Worm (Caenorhabditis elegans) whole organism, L4 larva: ENCODE data around the gene ceh-51.
A peak's percentile ranks its signal among the peaks of the same experiment; 100 is the strongest.

Experiments used
- F10B5.3 ChIP-seq: sonication (generic microtip); optimal IDR thresholded peaks from 2 replicates; lab custom pipeline; 2016; ENCODE audit warnings: mild to moderate bottlenecking, missing genetic modification characterization, missing compliant biosample characterization
- Y105C5A.15 ChIP-seq: fragments of 200-800 bp; sonication (Bioruptor generic); IDR thresholded peaks from 2 replicates; pipeline ENCODE4 v1.3.6; 2022; ENCODE audit warnings: missing genetic modification characterization, missing compliant biosample characterization
- Y5F2A.4 ChIP-seq: fragments of 200-800 bp; sonication (Bioruptor generic); optimal IDR thresholded peaks from 2 replicates; lab custom pipeline; 2018; ENCODE audit warnings: mild to moderate bottlenecking, missing genetic modification characterization, missing compliant biosample characterization
- ZK546.5 ChIP-seq, 2 experiments: sonication (generic microtip); optimal IDR thresholded peaks; 2 replicates each; lab custom pipeline; 2017; ENCODE audit warnings: missing biosample characterization in 2 of 2, missing genetic modification characterization in 2 of 2
- aha-1 ChIP-seq: fragments of 150-350 bp; peaks from one replicate; lab custom pipeline; 2014; ENCODE audit warnings: missing biosample characterization, missing genetic modification characterization
- ceh-32 ChIP-seq: sonication (generic microtip); optimal IDR thresholded peaks from 2 replicates; lab custom pipeline; 2016; ENCODE audit warnings: mild to moderate bottlenecking, missing genetic modification characterization, missing compliant biosample characterization; ENCODE audit not compliant: poor library complexity
- ceh-82 ChIP-seq: sonication (generic microtip); optimal IDR thresholded peaks from 2 replicates; lab custom pipeline; 2017; ENCODE audit warnings: missing biosample characterization, missing genetic modification characterization
- dmd-6 ChIP-seq: fragments of 200-800 bp; sonication (Bioruptor generic); IDR thresholded peaks from 2 replicates; pipeline ENCODE4 v1.3.6; 2022; ENCODE audit warnings: missing genetic modification reagents, missing genetic modification characterization, missing compliant biosample characterization
- duxl-1 ChIP-seq: sonication (generic microtip); optimal IDR thresholded peaks from 2 replicates; lab custom pipeline; 2016; ENCODE audit warnings: mild to moderate bottlenecking, missing genetic modification characterization, moderate library complexity, missing compliant biosample characterization; ENCODE audit not compliant: poor library complexity
- dve-1 ChIP-seq: sonication (generic microtip); optimal IDR thresholded peaks from 2 replicates; lab custom pipeline; 2017; ENCODE audit warnings: antibody characterized with exemption, mild to moderate bottlenecking, missing genetic modification characterization, missing compliant biosample characterization; ENCODE audit not compliant: insufficient read depth
- egl-27 ChIP-seq: sonication (generic microtip); optimal IDR thresholded peaks from 3 replicates; lab custom pipeline; 2017; ENCODE audit warnings: missing biosample characterization, missing genetic modification reagents, missing genetic modification characterization
- hlh-11 ChIP-seq: fragments of 200-800 bp; sonication (Bioruptor generic); optimal IDR thresholded peaks from 2 replicates; lab custom pipeline; 2018; ENCODE audit warnings: mild to moderate bottlenecking, missing genetic modification characterization, missing compliant biosample characterization
- hlh-30 ChIP-seq: sonication (generic microtip); optimal IDR thresholded peaks from 2 replicates; lab custom pipeline; 2017; ENCODE audit warnings: antibody characterized with exemption, mild to moderate bottlenecking, missing genetic modification characterization, missing compliant biosample characterization; ENCODE audit not compliant: insufficient read depth
- hmg-1.1 ChIP-seq: fragments of 200-800 bp; sonication (Bioruptor generic); IDR thresholded peaks from 2 replicates; pipeline ENCODE4 v1.3.6; 2022; ENCODE audit warnings: missing genetic modification reagents, missing genetic modification characterization, missing compliant biosample characterization
- lim-7 ChIP-seq: fragments of 200-800 bp; sonication (Bioruptor generic); IDR thresholded peaks from 2 replicates; pipeline ENCODE4 v1.3.6; 2022; ENCODE audit warnings: missing genetic modification characterization, missing compliant biosample characterization
- lin-1 ChIP-seq: fragments of 200-800 bp; sonication (Bioruptor generic); IDR thresholded peaks from 2 replicates; pipeline ENCODE4 v1.3.6; 2022; ENCODE audit warnings: missing genetic modification reagents, missing genetic modification characterization, missing compliant biosample characterization
- lin-15B ChIP-seq: fragments of 150-350 bp; sonication (generic microtip); optimal IDR thresholded peaks from 3 replicates; lab custom pipeline; 2014; ENCODE audit warnings: missing biosample characterization, missing genetic modification characterization
- lin-29 ChIP-seq: fragments of 200-800 bp; sonication (Bioruptor generic); IDR thresholded peaks from 2 replicates; pipeline ENCODE4 v1.3.6; 2022; ENCODE audit warnings: missing genetic modification reagents, missing genetic modification characterization, missing compliant biosample characterization
- lin-38 ChIP-seq: fragments of 200-800 bp; sonication (Bioruptor generic); IDR thresholded peaks from 2 replicates; pipeline ENCODE4 v1.3.6; 2022; ENCODE audit warnings: missing genetic modification reagents, missing genetic modification characterization, missing compliant biosample characterization
- lin-39 ChIP-seq: fragments of 150-350 bp; optimal IDR thresholded peaks from 2 replicates; lab custom pipeline; 2014; ENCODE audit warnings: missing biosample characterization, missing genetic modification reagents, missing genetic modification characterization
- lir-3 ChIP-seq: sonication (generic microtip); optimal IDR thresholded peaks from 2 replicates; lab custom pipeline; 2016; ENCODE audit warnings: mild to moderate bottlenecking, missing genetic modification characterization, missing compliant biosample characterization
- lsy-2 ChIP-seq, 2 experiments: fragments of 150-350 bp in 1 of 2; sonication (generic microtip) in 1 of 2; optimal IDR thresholded peaks; 2 replicates each; lab custom pipeline; 2014 to 2017; ENCODE audit warnings: missing biosample characterization in 2 of 2, missing genetic modification characterization in 2 of 2
- madf-5 ChIP-seq, 2 experiments: fragments of 200-800 bp; sonication (Bioruptor generic); IDR thresholded peaks; 2 replicates each; pipeline ENCODE4 v1.3.6; 2022; ENCODE audit warnings: missing compliant biosample characterization in 2 of 2, missing genetic modification characterization in 2 of 2
- madf-9 ChIP-seq: fragments of 200-800 bp; sonication (Bioruptor generic); conservative IDR thresholded peaks from 2 replicates; pipeline ENCODE4 v1.3.6; 2022; ENCODE audit warnings: missing genetic modification reagents, missing genetic modification characterization, missing compliant biosample characterization
- mdl-1 ChIP-seq, 2 experiments: fragments of 150-350 bp in 1 of 2; sonication (generic microtip) in 1 of 2; optimal IDR thresholded peaks; 2 replicates each; lab custom pipeline; 2014 to 2017; ENCODE audit warnings: missing biosample characterization in 2 of 2, missing genetic modification characterization in 2 of 2
- mxl-2 ChIP-seq: fragments of 200-800 bp; sonication (Bioruptor generic); conservative IDR thresholded peaks from 2 replicates; pipeline ENCODE4 v1.3.6; 2022; ENCODE audit warnings: missing genetic modification reagents, missing genetic modification characterization, missing compliant biosample characterization
- mxl-3 ChIP-seq: fragments of 200-800 bp; sonication (Bioruptor generic); optimal IDR thresholded peaks from 2 replicates; lab custom pipeline; 2018; ENCODE audit warnings: mild to moderate bottlenecking, missing genetic modification characterization, missing compliant biosample characterization
- nhr-10 ChIP-seq: fragments of 150-350 bp; optimal IDR thresholded peaks from 2 replicates; lab custom pipeline; 2014; ENCODE audit warnings: missing biosample characterization, missing genetic modification characterization
- nhr-102 ChIP-seq: sonication (generic microtip); optimal IDR thresholded peaks from 2 replicates; lab custom pipeline; 2016; ENCODE audit warnings: mild to moderate bottlenecking, missing genetic modification characterization, moderate library complexity, missing compliant biosample characterization
- nhr-28 ChIP-seq: fragments of 150-350 bp; optimal IDR thresholded peaks from 2 replicates; lab custom pipeline; 2014; ENCODE audit warnings: missing biosample characterization, missing genetic modification characterization
- nhr-41 ChIP-seq: fragments of 200-800 bp; sonication (Bioruptor generic); IDR thresholded peaks from 2 replicates; pipeline ENCODE4 v1.3.6; 2022; ENCODE audit warnings: missing genetic modification reagents, missing genetic modification characterization, missing compliant biosample characterization
- nhr-48 ChIP-seq: sonication (generic microtip); optimal IDR thresholded peaks from 2 replicates; lab custom pipeline; 2016; ENCODE audit warnings: mild to moderate bottlenecking, missing genetic modification characterization, missing compliant biosample characterization
- nhr-6 ChIP-seq: fragments of 150-350 bp; optimal IDR thresholded peaks from 2 replicates; lab custom pipeline; 2014; ENCODE audit warnings: missing biosample characterization, missing genetic modification characterization
- nhr-76 ChIP-seq: fragments of 150-350 bp; optimal IDR thresholded peaks from 2 replicates; lab custom pipeline; 2014; ENCODE audit warnings: missing biosample characterization, missing genetic modification characterization
- nhr-77 ChIP-seq: fragments of 150-350 bp; optimal IDR thresholded peaks from 2 replicates; lab custom pipeline; 2014; ENCODE audit warnings: missing biosample characterization, missing genetic modification characterization
- php-3 ChIP-seq: fragments of 200-800 bp; sonication (Bioruptor generic); IDR thresholded peaks from 2 replicates; pipeline ENCODE4 v1.3.6; 2022; ENCODE audit warnings: missing genetic modification reagents, missing genetic modification characterization, missing compliant biosample characterization
- rbr-2 ChIP-seq: sonication (generic microtip); optimal IDR thresholded peaks from 2 replicates; lab custom pipeline; 2016; ENCODE audit warnings: missing genotype, missing genetic modification characterization, missing compliant biosample characterization
- saeg-2 ChIP-seq: fragments of 200-800 bp; sonication (Bioruptor generic); IDR thresholded peaks from 2 replicates; pipeline ENCODE4 v1.3.6; 2022; ENCODE audit warnings: missing genetic modification reagents, missing genetic modification characterization, missing compliant biosample characterization
- sdz-12 ChIP-seq: fragments of 200-800 bp; sonication (Bioruptor generic); optimal IDR thresholded peaks from 2 replicates; lab custom pipeline; 2018; ENCODE audit warnings: mild to moderate bottlenecking, missing genetic modification characterization, missing compliant biosample characterization
- skn-1 ChIP-seq: fragments of 150-350 bp; optimal IDR thresholded peaks from 2 replicates; lab custom pipeline; 2014; ENCODE audit warnings: missing biosample characterization, missing genetic modification characterization
- snpc-1.2 ChIP-seq: fragments of 200-800 bp; sonication (Bioruptor generic); IDR thresholded peaks from 2 replicates; pipeline ENCODE4 v1.3.6; 2022; ENCODE audit warnings: missing genetic modification reagents, missing genetic modification characterization, missing compliant biosample characterization
- snpc-4 ChIP-seq: fragments of 150-350 bp; optimal IDR thresholded peaks from 2 replicates; lab custom pipeline; 2014; ENCODE audit warnings: missing biosample characterization, missing genetic modification characterization
- spr-1 ChIP-seq: sonication (generic microtip); optimal IDR thresholded peaks from 2 replicates; lab custom pipeline; 2016; ENCODE audit warnings: mild to moderate bottlenecking, missing genetic modification characterization, missing compliant biosample characterization
- spr-3 ChIP-seq: fragments of 200-800 bp; sonication (Bioruptor generic); optimal IDR thresholded peaks from 2 replicates; lab custom pipeline; 2018; ENCODE audit warnings: mild to moderate bottlenecking, missing genetic modification characterization, missing compliant biosample characterization
- unc-130 ChIP-seq: sonication (generic microtip); optimal IDR thresholded peaks from 2 replicates; lab custom pipeline; 2016; ENCODE audit warnings: missing genetic modification reagents, missing genetic modification characterization, missing compliant biosample characterization
- unc-39 ChIP-seq: sonication (generic microtip); optimal IDR thresholded peaks from 2 replicates; lab custom pipeline; 2017; ENCODE audit warnings: missing biosample characterization, missing genetic modification characterization
- vab-7 ChIP-seq: fragments of 200-800 bp; sonication (Bioruptor generic); IDR thresholded peaks from 2 replicates; pipeline ENCODE4 v1.3.6; 2022; ENCODE audit warnings: missing genetic modification reagents, missing genetic modification characterization, missing compliant biosample characterization
- zag-1 ChIP-seq: fragments of 150-350 bp; optimal IDR thresholded peaks from 2 replicates; lab custom pipeline; 2014; ENCODE audit warnings: missing biosample characterization, missing genetic modification characterization
- zfp-2 ChIP-seq: sonication (generic microtip); optimal IDR thresholded peaks from 2 replicates; lab custom pipeline; 2016; ENCODE audit warnings: mild to moderate bottlenecking, missing genetic modification characterization, missing compliant biosample characterization
- zip-11 ChIP-seq: fragments of 200-800 bp; sonication (Bioruptor generic); IDR thresholded peaks from 2 replicates; pipeline ENCODE4 v1.3.6; 2022; ENCODE audit warnings: missing genetic modification characterization, missing compliant biosample characterization
- zip-2 ChIP-seq: fragments of 150-350 bp; optimal IDR thresholded peaks from 2 replicates; lab custom pipeline; 2014; ENCODE audit warnings: missing biosample characterization, missing genetic modification characterization

ceh-51 gene

DNA sequence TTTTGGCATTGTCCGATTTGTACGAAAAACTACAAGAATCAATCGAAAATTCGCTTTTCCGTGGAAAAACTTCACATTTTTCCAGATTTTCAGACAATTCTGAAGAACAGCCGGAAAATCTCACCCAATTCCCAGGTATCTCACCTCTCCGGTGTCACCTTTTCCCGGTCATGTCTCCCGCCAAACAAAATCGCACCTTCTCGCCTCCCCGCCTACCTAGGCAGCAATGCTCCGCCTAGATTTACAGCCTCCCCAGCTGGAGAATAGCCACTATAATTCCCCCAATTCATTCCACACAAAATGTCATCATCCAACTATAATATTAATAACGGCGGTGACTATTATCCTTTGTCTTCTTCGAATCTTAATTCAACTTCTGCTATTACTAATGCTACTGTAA is at the start of gene ceh-51:
ceh-51 (plus strand) TSS at position 301 of the 400 bp plus-strand sequence.
- no peak for TF ChIP-seq skn-1 (tag; lab: Kevin White, UChicago)
- TF ChIP-seq duxl-1, result no peak
- TF ChIP-seq lir-3 (tag; lab: Kevin White, UChicago), result no peak
- TF ChIP-seq saeg-2 (GFP tag; lab: Robert Waterston, UW), result no peak
- no peak for TF ChIP-seq ceh-82 (tag; lab: Kevin White, UChicago)
- no peak for TF ChIP-seq lin-15B
- no peak for TF ChIP-seq unc-39 (tag; lab: Kevin White, UChicago)
- TF ChIP-seq spr-3 (GFP tag; lab: Kevin White, UChicago), result no peak
- no peak for TF ChIP-seq zip-2 (tag; lab: Kevin White, UChicago)
- TF ChIP-seq spr-1 (tag; lab: Kevin White, UChicago), result no peak
- no peak for TF ChIP-seq lin-38 (GFP tag; lab: Robert Waterston, UW)
- no peak for TF ChIP-seq zfp-2 (tag; lab: Kevin White, UChicago)
- no peak for TF ChIP-seq rbr-2 (tag; lab: Kevin White, UChicago)
- no peak for TF ChIP-seq zip-11
- no peak for TF ChIP-seq ZK546.5 (tag; optimal IDR thresholded peaks at IDR 0.05; lab: Kevin White, UChicago)
- no peak for TF ChIP-seq dmd-6 (GFP tag; lab: Robert Waterston, UW)
- no peak for TF ChIP-seq mxl-3 (GFP tag; lab: Kevin White, UChicago)

DNA sequence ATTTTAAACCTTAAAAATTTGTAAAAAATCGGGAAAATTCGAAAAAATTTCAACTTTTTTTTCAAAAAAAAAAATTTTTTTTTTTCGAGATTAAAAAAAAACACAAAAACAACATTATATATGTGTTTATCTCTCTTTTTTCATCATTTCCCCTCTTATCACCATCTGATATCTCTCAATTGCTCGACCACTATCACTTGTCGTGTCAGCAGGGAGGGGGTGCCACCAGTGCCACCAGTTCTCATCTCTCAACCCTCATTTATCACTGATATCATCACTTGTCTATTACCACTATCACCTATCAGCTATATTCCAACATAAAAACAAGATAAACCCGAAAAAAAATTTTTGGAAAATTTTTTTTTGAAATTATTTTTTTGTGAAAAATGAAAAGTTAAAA is 47.5 kb upstream of the ceh-51 start:
- TF ChIP-seq hlh-30 (peak; percentile 44), snpc-4 (tag; lab: Kevin White, UChicago) (no peak), ceh-32 (tag; lab: Kevin White, UChicago) (no peak), nhr-48 (tag; lab: Kevin White, UChicago) (peak; percentile 32), lin-29 (no peak), sdz-12 (GFP tag; lab: Kevin White, UChicago) (no peak), nhr-41 (GFP tag; lab: Robert Waterston, UW) (no peak), mxl-2 (GFP tag; lab: Robert Waterston, UW) (no peak), nhr-10 (tag; lab: Kevin White, UChicago) (no peak), nhr-28 (tag; lab: Kevin White, UChicago) (peak; percentile 30), nhr-77 (tag; lab: Kevin White, UChicago) (no peak), lim-7 (GFP tag; lab: Robert Waterston, UW) (no peak), mdl-1 (tag; optimal IDR thresholded peaks at IDR 0.05; lab: Kevin White, UChicago) (no peak), Y5F2A.4 (GFP tag; lab: Kevin White, UChicago) (no peak), nhr-6 (tag; lab: Kevin White, UChicago) (no peak), lin-39 (no peak), dve-1 (peak; percentile 68), unc-130 (GFP tag; lab: Kevin White, UChicago) (no peak), snpc-1.2 (GFP tag; lab: Robert Waterston, UW) (no peak), zfp-2 (tag; lab: Kevin White, UChicago) (no peak), lsy-2 (tag; optimal IDR thresholded peaks at IDR 0.05; lab: Kevin White, UChicago) (peak in 1 of 2 experiments; percentile 34), hlh-11 (tag; lab: Kevin White, UChicago) (peak; percentile 75), aha-1 (no peak), F10B5.3 (tag; lab: Kevin White, UChicago) (no peak), rbr-2 (tag; lab: Kevin White, UChicago) (no peak), nhr-76 (tag; lab: Kevin White, UChicago) (no peak), hmg-1.1 (GFP tag; lab: Robert Waterston, UW) (no peak), madf-5 (GFP tag; IDR thresholded peaks at IDR 0.05; lab: Robert Waterston, UW) (no peak), Y105C5A.15 (GFP tag; lab: Robert Waterston, UW) (no peak), saeg-2 (GFP tag; lab: Robert Waterston, UW) (no peak), ceh-82 (tag; lab: Kevin White, UChicago) (no peak), skn-1 (tag; lab: Kevin White, UChicago) (no peak), lin-1 (GFP tag; lab: Robert Waterston, UW) (0 out of 2 replicates have a peak, but pooled peaks have one; percentile 22), vab-7 (GFP tag; lab: Robert Waterston, UW) (no peak), egl-27 (tag; lab: Kevin White, UChicago) (no peak), nhr-102 (peak; percentile 38), madf-9 (GFP tag; lab: Robert Waterston, UW) (no peak), zag-1 (tag; lab: Kevin White, UChicago) (no peak), php-3 (GFP tag; lab: Robert Waterston, UW) (peak; percentile 62)
